Worm (Caenorhabditis elegans) whole organism, L1 larva: Measurements from ENCODE around the gene his-59.

ENCODE experiments used
- C04F5.9 ChIP-seq: sonication (generic microtip); optimal IDR thresholded peaks from 2 replicates; lab custom pipeline; 2016; ENCODE audit warnings: missing genetic modification characterization, missing compliant biosample characterization
- C16A3.4 ChIP-seq: fragments of 150-350 bp; optimal IDR thresholded peaks from 2 replicates; lab custom pipeline; 2014; ENCODE audit warnings: missing biosample characterization, missing genetic modification characterization
- C34B4.2 ChIP-seq: sonication (generic microtip); optimal IDR thresholded peaks from 2 replicates; lab custom pipeline; 2017; ENCODE audit warnings: mild to moderate bottlenecking, missing genetic modification characterization, missing compliant biosample characterization
- F16B12.6 ChIP-seq: fragments of 150-350 bp; optimal IDR thresholded peaks from 2 replicates; lab custom pipeline; 2014; ENCODE audit warnings: missing biosample characterization, missing genetic modification characterization
- Y116A8C.19 ChIP-seq: sonication (generic microtip); optimal IDR thresholded peaks from 2 replicates; lab custom pipeline; 2016; ENCODE audit warnings: missing compliant biosample characterization, missing genetic modification characterization, borderline replicate concordance
- aha-1 ChIP-seq: fragments of 150-350 bp; optimal IDR thresholded peaks from 2 replicates; lab custom pipeline; 2014; ENCODE audit warnings: missing biosample characterization, missing genetic modification characterization
- alr-1 ChIP-seq: fragments of 200-800 bp; sonication (Bioruptor generic); optimal IDR thresholded peaks from 2 replicates; lab custom pipeline; 2018; ENCODE audit warnings: borderline replicate concordance, mild to moderate bottlenecking, missing genetic modification characterization, missing compliant biosample characterization
- blmp-1 ChIP-seq: fragments of 150-350 bp; optimal IDR thresholded peaks from 2 replicates; lab custom pipeline; 2014; ENCODE audit warnings: missing biosample characterization, missing genetic modification characterization
- ceh-82 ChIP-seq, 3 experiments: fragments of 150-350 bp in 1 of 3; sonication (generic microtip) in 2 of 3; optimal IDR thresholded peaks; 2 replicates each; lab custom pipeline; 2014 to 2017; ENCODE audit warnings: missing biosample characterization in 3 of 3, missing genetic modification characterization in 3 of 3
- ceh-88 ChIP-seq: fragments of 200-800 bp; sonication (Bioruptor generic); IDR thresholded peaks from 2 replicates; pipeline ENCODE4 v1.3.6; 2022; ENCODE audit warnings: missing genetic modification characterization, missing compliant biosample characterization
- ceh-90 ChIP-seq: sonication (generic microtip); optimal IDR thresholded peaks from 2 replicates; lab custom pipeline; 2016; ENCODE audit warnings: missing genetic modification characterization, missing compliant biosample characterization
- ces-1 ChIP-seq: fragments of 150-350 bp; optimal IDR thresholded peaks from 2 replicates; lab custom pipeline; 2014; ENCODE audit warnings: missing biosample characterization, missing genetic modification reagents, missing genetic modification characterization
- dsc-1 ChIP-seq: sonication (generic microtip); optimal IDR thresholded peaks from 2 replicates; lab custom pipeline; 2016; ENCODE audit warnings: mild to moderate bottlenecking, missing genetic modification characterization, missing compliant biosample characterization
- efl-3 ChIP-seq: fragments of 200-800 bp; sonication (Bioruptor generic); optimal IDR thresholded peaks from 2 replicates; lab custom pipeline; 2018; ENCODE audit warnings: mild to moderate bottlenecking, missing genetic modification characterization, missing compliant biosample characterization
- elt-3 ChIP-seq, 6 experiments: fragments of 150-350 bp in 1 of 6; sonication (generic microtip); optimal IDR thresholded peaks; 2 replicates each; lab custom pipeline; 2017 to 2018; ENCODE audit warnings: missing biosample characterization in 6 of 6, missing genetic modification characterization in 6 of 6, inconsistent platforms in 1 of 6
- ets-5 ChIP-seq: fragments of 200-800 bp; sonication (Bioruptor generic); IDR thresholded peaks from 2 replicates; pipeline ENCODE4 v1.3.6; 2022; ENCODE audit warnings: missing genetic modification characterization, missing compliant biosample characterization
- fkh-10 ChIP-seq: sonication (generic microtip); optimal IDR thresholded peaks from 2 replicates; lab custom pipeline; 2017; ENCODE audit warnings: missing biosample characterization, missing genetic modification reagents, missing genetic modification characterization
- fkh-4 ChIP-seq: sonication (generic microtip); optimal IDR thresholded peaks from 2 replicates; lab custom pipeline; 2016; ENCODE audit warnings: missing compliant biosample characterization, missing genetic modification characterization, borderline replicate concordance
- fos-1 ChIP-seq: fragments of 150-350 bp; optimal IDR thresholded peaks from 2 replicates; lab custom pipeline; 2014; ENCODE audit warnings: missing biosample characterization, missing genetic modification characterization
- grh-1 ChIP-seq: fragments of 200-800 bp; sonication (Bioruptor generic); IDR thresholded peaks from 2 replicates; pipeline ENCODE4 v1.3.6; 2022; ENCODE audit warnings: missing genetic modification reagents, missing genetic modification characterization, missing compliant biosample characterization
- hlh-17 ChIP-seq: fragments of 200-800 bp; sonication (Bioruptor generic); optimal IDR thresholded peaks from 2 replicates; lab custom pipeline; 2018; ENCODE audit warnings: missing genetic modification characterization, mild to moderate bottlenecking, missing compliant biosample characterization, moderate library complexity, borderline replicate concordance
- hlh-4 ChIP-seq: sonication (generic microtip); optimal IDR thresholded peaks from 2 replicates; lab custom pipeline; 2016; ENCODE audit warnings: mild to moderate bottlenecking, missing genetic modification characterization, missing compliant biosample characterization
- hpl-2 ChIP-seq: fragments of 150-350 bp; optimal IDR thresholded peaks from 2 replicates; lab custom pipeline; 2014; ENCODE audit warnings: missing biosample characterization, missing genetic modification reagents, missing genetic modification characterization
- lin-14 ChIP-seq: fragments of 200-800 bp; sonication (Bioruptor generic); optimal IDR thresholded peaks from 2 replicates; lab custom pipeline; 2018; ENCODE audit warnings: mild to moderate bottlenecking, missing genetic modification characterization, moderate library complexity, missing compliant biosample characterization
- lsy-2 ChIP-seq, 2 experiments: fragments of 150-350 bp; optimal IDR thresholded peaks; 2 replicates each; lab custom pipeline; 2014; ENCODE audit warnings: missing biosample characterization in 2 of 2, missing genetic modification characterization in 2 of 2
- mab-9 ChIP-seq: fragments of 200-800 bp; sonication (Bioruptor generic); IDR thresholded peaks from 2 replicates; pipeline ENCODE4 v1.3.6; 2022; ENCODE audit warnings: missing genetic modification reagents, missing genetic modification characterization, missing compliant biosample characterization
- mef-2 ChIP-seq: fragments of 150-350 bp; optimal IDR thresholded peaks from 2 replicates; lab custom pipeline; 2014; ENCODE audit warnings: missing biosample characterization, missing genetic modification characterization
- mep-1 ChIP-seq: fragments of 150-350 bp; optimal IDR thresholded peaks from 2 replicates; lab custom pipeline; 2014; ENCODE audit warnings: missing biosample characterization, missing genetic modification characterization
- nhr-11 ChIP-seq: fragments of 150-350 bp; optimal IDR thresholded peaks from 2 replicates; lab custom pipeline; 2014; ENCODE audit warnings: missing biosample characterization, missing genetic modification characterization
- nhr-12 ChIP-seq: sonication (generic microtip); optimal IDR thresholded peaks from 2 replicates; lab custom pipeline; 2017; ENCODE audit warnings: missing biosample characterization, missing genetic modification characterization
- nhr-20 ChIP-seq: sonication (generic microtip); optimal IDR thresholded peaks from 2 replicates; lab custom pipeline; 2016; ENCODE audit warnings: mild to moderate bottlenecking, missing genetic modification characterization, missing compliant biosample characterization
- nhr-237 ChIP-seq: fragments of 150-350 bp; optimal IDR thresholded peaks from 2 replicates; lab custom pipeline; 2014; ENCODE audit warnings: missing biosample characterization, missing genetic modification characterization
- nhr-47 ChIP-seq: sonication (generic microtip); optimal IDR thresholded peaks from 2 replicates; lab custom pipeline; 2016; ENCODE audit warnings: mild to moderate bottlenecking, missing genetic modification characterization, moderate library complexity, missing compliant biosample characterization
- nhr-76 ChIP-seq: sonication (generic microtip); optimal IDR thresholded peaks from 2 replicates; lab custom pipeline; 2017; ENCODE audit warnings: missing biosample characterization, missing genetic modification characterization
- nhr-84 ChIP-seq: sonication (generic microtip); optimal IDR thresholded peaks from 2 replicates; lab custom pipeline; 2017; ENCODE audit warnings: missing biosample characterization, missing genetic modification characterization
- nhr-85 ChIP-seq: sonication (generic microtip); peaks from one replicate; lab custom pipeline; 2016; ENCODE audit warnings: missing genetic modification characterization, inconsistent platforms, missing compliant biosample characterization
- pag-3 ChIP-seq: sonication (generic microtip); optimal IDR thresholded peaks from 2 replicates; lab custom pipeline; 2017; ENCODE audit warnings: missing genetic modification characterization, mild to moderate bottlenecking, missing compliant biosample characterization, antibody characterized with exemption, borderline replicate concordance; ENCODE audit not compliant: insufficient read depth
- pax-3 ChIP-seq: fragments of 200-800 bp; sonication (Bioruptor generic); optimal IDR thresholded peaks from 2 replicates; lab custom pipeline; 2018; ENCODE audit warnings: mild to moderate bottlenecking, missing genetic modification characterization, moderate library complexity, missing compliant biosample characterization
- pqm-1 ChIP-seq: sonication (generic microtip); optimal IDR thresholded peaks from 3 replicates; lab custom pipeline; 2017; ENCODE audit warnings: missing biosample characterization, missing genetic modification characterization
- rnt-1 ChIP-seq: sonication (generic microtip); optimal IDR thresholded peaks from 2 replicates; lab custom pipeline; 2016; ENCODE audit warnings: mild to moderate bottlenecking, missing genetic modification characterization, moderate library complexity, missing compliant biosample characterization
- snpc-4 ChIP-seq: fragments of 150-350 bp; optimal IDR thresholded peaks from 2 replicates; lab custom pipeline; 2014; ENCODE audit warnings: missing biosample characterization, missing genetic modification characterization
- sox-4 ChIP-seq: sonication (generic microtip); optimal IDR thresholded peaks from 2 replicates; lab custom pipeline; 2016; ENCODE audit warnings: missing genetic modification characterization, missing compliant biosample characterization
- sup-37 ChIP-seq: fragments of 200-800 bp; sonication (Bioruptor generic); optimal IDR thresholded peaks from 2 replicates; lab custom pipeline; 2018; ENCODE audit warnings: mild to moderate bottlenecking, missing genetic modification characterization, missing compliant biosample characterization
- tbx-2 ChIP-seq: sonication (generic microtip); optimal IDR thresholded peaks from 2 replicates; lab custom pipeline; 2016; ENCODE audit warnings: missing genetic modification characterization, missing compliant biosample characterization
- tlp-1 ChIP-seq: fragments of 150-350 bp; optimal IDR thresholded peaks from 2 replicates; lab custom pipeline; 2014; ENCODE audit warnings: missing biosample characterization, missing genetic modification characterization
- unc-130 ChIP-seq: fragments of 150-350 bp; optimal IDR thresholded peaks from 2 replicates; lab custom pipeline; 2017; ENCODE audit warnings: missing biosample characterization, missing genetic modification characterization, inconsistent platforms
- unc-30 ChIP-seq: sonication (generic microtip); optimal IDR thresholded peaks from 2 replicates; lab custom pipeline; 2017; ENCODE audit warnings: missing biosample characterization, missing genetic modification characterization
- unc-62 ChIP-seq: fragments of 150-350 bp; optimal IDR thresholded peaks from 2 replicates; lab custom pipeline; 2014; ENCODE audit warnings: missing biosample characterization, missing genetic modification reagents, missing genetic modification characterization
- unc-86 ChIP-seq: sonication (generic microtip); optimal IDR thresholded peaks from 2 replicates; lab custom pipeline; 2016; ENCODE audit warnings: missing genetic modification characterization, missing compliant biosample characterization
- unc-98 ChIP-seq: fragments of 200-800 bp; sonication (Bioruptor generic); IDR thresholded peaks from 2 replicates; pipeline ENCODE4 v1.3.6; 2022; ENCODE audit warnings: missing genetic modification characterization, missing compliant biosample characterization
- vab-15 ChIP-seq: sonication (generic microtip); optimal IDR thresholded peaks from 2 replicates; lab custom pipeline; 2017; ENCODE audit warnings: missing genotype, mild to moderate bottlenecking, missing genetic modification characterization, missing compliant biosample characterization
- xbp-1 ChIP-seq: sonication (generic microtip); optimal IDR thresholded peaks from 2 replicates; lab custom pipeline; 2016; ENCODE audit warnings: missing genetic modification characterization, missing compliant biosample characterization
- ztf-4 ChIP-seq: fragments of 150-350 bp; optimal IDR thresholded peaks from 2 replicates; lab custom pipeline; 2014; ENCODE audit warnings: missing biosample characterization, missing genetic modification characterization

his-59 gene

ce11 chrIV:7486201-7486947 is 1.7 kb upstream of the his-59 start, which contains the start of the genes his-61 and his-62 (continued):
- TF ChIP-seq tbx-2 (tag; lab: Kevin White, UChicago) (peak; percentile 52), ces-1 (GFP tag; lab: Kevin White, UChicago) (no peak), ceh-90 (tag; lab: Kevin White, UChicago) (no peak), C04F5.9 (tag; lab: Kevin White, UChicago) (no peak), C16A3.4 (tag; lab: Kevin White, UChicago) (no peak), nhr-76 (tag; lab: Kevin White, UChicago) (no peak), nhr-237 (no peak), pag-3 (tag; lab: Kevin White, UChicago) (no peak), nhr-11 (no peak), lsy-2 (tag; optimal IDR thresholded peaks at IDR 0.05; lab: Kevin White, UChicago) (peak in 1 of 2 experiments; percentile 50), F16B12.6 (tag; lab: Kevin White, UChicago) (no peak), sox-4 (no peak), ceh-88 (GFP tag; lab: Robert Waterston, UW) (no peak), mep-1 (tag; lab: Kevin White, UChicago) (peak; percentile 54), unc-30 (tag; lab: Kevin White, UChicago) (no peak), unc-130 (no peak), blmp-1 (tag; lab: Kevin White, UChicago) (no peak), pqm-1 (tag; lab: Kevin White, UChicago) (no peak), snpc-4 (tag; lab: Kevin White, UChicago) (peak; percentile 25), Y116A8C.19 (tag; lab: Kevin White, UChicago) (no peak), fkh-4 (tag; lab: Kevin White, UChicago) (no peak), efl-3 (GFP tag; lab: Kevin White, UChicago) (peak; percentile 13), hlh-17 (no peak), vab-15 (tag; lab: Kevin White, UChicago) (no peak), unc-62 (GFP tag; lab: Kevin White, UChicago) (no peak), pax-3 (tag; lab: Kevin White, UChicago) (no peak), C34B4.2 (tag; lab: Kevin White, UChicago) (no peak), lin-14 (peak; percentile 91), ets-5 (no peak), fkh-10 (GFP tag; lab: Kevin White, UChicago) (no peak), hpl-2 (GFP tag; lab: Kevin White, UChicago) (no peak), ceh-82 (tag; optimal IDR thresholded peaks at IDR 0.05; lab: Kevin White, UChicago) (peak in 2 of 3 experiments; percentile 23 to 42), nhr-12 (tag; lab: Kevin White, UChicago) (no peak), nhr-84 (tag; lab: Kevin White, UChicago) (no peak), aha-1 (no peak), fos-1 (tag; lab: Kevin White, UChicago) (no peak), unc-86 (tag; lab: Kevin White, UChicago) (peak; percentile 80), mef-2 (tag; lab: Kevin White, UChicago) (no peak), mab-9 (GFP tag; lab: Robert Waterston, UW) (no peak), sup-37 (GFP tag; lab: Kevin White, UChicago) (no peak), nhr-85 (peak; percentile 82), rnt-1 (tag; lab: Kevin White, UChicago) (no peak), hlh-4 (no peak), alr-1 (tag; lab: Kevin White, UChicago) (no peak), nhr-47 (tag; lab: Kevin White, UChicago) (peak; percentile 59), unc-98 (no peak), dsc-1 (no peak), ztf-4 (tag; lab: Kevin White, UChicago) (peak; percentile 28), grh-1 (peak; percentile 60), elt-3 (tag; optimal IDR thresholded peaks at IDR 0.05; lab: Kevin White, UChicago) (no peak), nhr-20 (tag; lab: Kevin White, UChicago) (peak; percentile 37), tlp-1 (tag; lab: Kevin White, UChicago) (no peak), xbp-1 (tag; lab: Kevin White, UChicago) (peak; percentile 36)
